Worm (Caenorhabditis elegans) whole organism, L4 larva: ENCODE results near the gene nop-1.

ENCODE experiments used
- F10B5.3 ChIP-seq: sonication (generic microtip); optimal IDR thresholded peaks from 2 replicates; lab custom pipeline; 2016; ENCODE audit warnings: mild to moderate bottlenecking, missing genetic modification characterization, missing compliant biosample characterization
- F26F4.8 ChIP-seq: fragments of 200-800 bp; sonication (Bioruptor generic); conservative IDR thresholded peaks from 2 replicates; pipeline ENCODE4 v1.3.6; 2022; ENCODE audit warnings: missing genetic modification characterization, missing compliant biosample characterization
- F44E2.7 ChIP-seq: fragments of 200-800 bp; sonication (Bioruptor generic); IDR thresholded peaks from 2 replicates; pipeline ENCODE4 v2.1.2; 2022; ENCODE audit warnings: missing genetic modification characterization, missing compliant biosample characterization
- F49E8.2 ChIP-seq: sonication (generic microtip); optimal IDR thresholded peaks from 2 replicates; lab custom pipeline; 2016; ENCODE audit warnings: missing compliant biosample characterization, mild to moderate bottlenecking, missing genetic modification characterization, borderline replicate concordance
- R02D3.7 ChIP-seq: fragments of 150-350 bp; sonication (generic microtip); optimal IDR thresholded peaks from 3 replicates; lab custom pipeline; 2014; ENCODE audit warnings: missing biosample characterization, missing genetic modification characterization
- T26A8.4 ChIP-seq: fragments of 200-800 bp; sonication (Bioruptor generic); IDR thresholded peaks from 2 replicates; pipeline ENCODE4 v1.3.6; 2022; ENCODE audit warnings: missing genetic modification characterization, missing compliant biosample characterization
- Y105C5A.15 ChIP-seq: fragments of 200-800 bp; sonication (Bioruptor generic); IDR thresholded peaks from 2 replicates; pipeline ENCODE4 v1.3.6; 2022; ENCODE audit warnings: missing genetic modification characterization, missing compliant biosample characterization
- Y48G9A.11 ChIP-seq: fragments of 200-800 bp; sonication (Bioruptor generic); IDR thresholded peaks from 2 replicates; pipeline ENCODE4 v1.3.6; 2022; ENCODE audit warnings: missing genetic modification reagents, missing genetic modification characterization, missing compliant biosample characterization
- ZK546.5 ChIP-seq, 2 experiments: sonication (generic microtip); optimal IDR thresholded peaks; 2 replicates each; lab custom pipeline; 2017; ENCODE audit warnings: missing biosample characterization in 2 of 2, missing genetic modification characterization in 2 of 2
- aha-1 ChIP-seq: fragments of 150-350 bp; peaks from one replicate; lab custom pipeline; 2014; ENCODE audit warnings: missing biosample characterization, missing genetic modification characterization
- aly-2 ChIP-seq: sonication (generic microtip); optimal IDR thresholded peaks from 2 replicates; lab custom pipeline; 2018; ENCODE audit warnings: missing biosample characterization, missing genetic modification characterization
- arid-1 ChIP-seq: fragments of 200-800 bp; sonication (Bioruptor generic); conservative IDR thresholded peaks from 2 replicates; pipeline ENCODE4 v1.3.6; 2022; ENCODE audit warnings: missing genetic modification reagents, missing genetic modification characterization, missing compliant biosample characterization
- attf-4 ChIP-seq: sonication (generic microtip); optimal IDR thresholded peaks from 3 replicates; lab custom pipeline; 2017; ENCODE audit warnings: missing biosample characterization, missing genetic modification characterization
- ceh-20 ChIP-seq: fragments of 200-800 bp; sonication (Bioruptor generic); IDR thresholded peaks from 2 replicates; pipeline ENCODE4 v1.3.6; 2022; ENCODE audit warnings: missing genetic modification reagents, missing genetic modification characterization, missing compliant biosample characterization
- ceh-44 ChIP-seq: fragments of 200-800 bp; sonication (Bioruptor generic); IDR thresholded peaks from 2 replicates; pipeline ENCODE4 v1.3.6; 2022; ENCODE audit warnings: missing genetic modification reagents, missing genetic modification characterization, missing compliant biosample characterization
- ceh-62 ChIP-seq: sonication (generic microtip); optimal IDR thresholded peaks from 2 replicates; lab custom pipeline; 2017; ENCODE audit warnings: missing biosample characterization, missing genetic modification characterization
- cey-2 ChIP-seq: sonication (generic microtip); optimal IDR thresholded peaks from 3 replicates; lab custom pipeline; 2017; ENCODE audit warnings: missing genetic modification characterization, mild to moderate bottlenecking, missing compliant biosample characterization, antibody characterized with exemption, borderline replicate concordance; ENCODE audit not compliant: insufficient read depth
- ctbp-1 ChIP-seq: fragments of 200-800 bp; sonication (Bioruptor generic); IDR thresholded peaks from 2 replicates; pipeline ENCODE4 v1.3.6; 2022; ENCODE audit warnings: missing genetic modification reagents, missing genetic modification characterization, missing compliant biosample characterization
- daf-12 ChIP-seq: fragments of 150-350 bp; optimal IDR thresholded peaks from 2 replicates; lab custom pipeline; 2014; ENCODE audit warnings: missing biosample characterization, missing genetic modification reagents, missing genetic modification characterization
- daf-19 ChIP-seq: fragments of 200-800 bp; sonication (Bioruptor generic); conservative IDR thresholded peaks from 2 replicates; pipeline ENCODE4 v1.3.6; 2022; ENCODE audit warnings: missing genetic modification characterization, missing compliant biosample characterization
- daf-8 ChIP-seq: fragments of 200-800 bp; sonication (Bioruptor generic); IDR thresholded peaks from 2 replicates; pipeline ENCODE4 v1.3.6; 2022; ENCODE audit warnings: missing genetic modification characterization, missing compliant biosample characterization
- duxl-1 ChIP-seq: sonication (generic microtip); optimal IDR thresholded peaks from 2 replicates; lab custom pipeline; 2016; ENCODE audit warnings: mild to moderate bottlenecking, missing genetic modification characterization, moderate library complexity, missing compliant biosample characterization; ENCODE audit not compliant: poor library complexity
- egl-27 ChIP-seq: sonication (generic microtip); optimal IDR thresholded peaks from 3 replicates; lab custom pipeline; 2017; ENCODE audit warnings: missing biosample characterization, missing genetic modification reagents, missing genetic modification characterization
- egl-43 ChIP-seq: fragments of 200-800 bp; sonication (Bioruptor generic); IDR thresholded peaks from 2 replicates; pipeline ENCODE4 v1.3.6; 2022; ENCODE audit warnings: missing genetic modification reagents, missing genetic modification characterization, missing compliant biosample characterization
- fkh-10 ChIP-seq: fragments of 150-350 bp; optimal IDR thresholded peaks from 2 replicates; lab custom pipeline; 2014; ENCODE audit warnings: missing biosample characterization, missing genetic modification reagents, missing genetic modification characterization
- hif-1 ChIP-seq, 2 experiments: sonication (generic microtip); optimal IDR thresholded peaks; 2 replicates each; lab custom pipeline; 2016 to 2017; ENCODE audit warnings: missing compliant biosample characterization in 2 of 2, missing genetic modification characterization in 2 of 2, missing genetic modification reagents in 2 of 2, missing genotype in 2 of 2, mild to moderate bottlenecking in 1 of 2
- hlh-11 ChIP-seq: fragments of 200-800 bp; sonication (Bioruptor generic); optimal IDR thresholded peaks from 2 replicates; lab custom pipeline; 2018; ENCODE audit warnings: mild to moderate bottlenecking, missing genetic modification characterization, missing compliant biosample characterization
- hmg-1.1 ChIP-seq: fragments of 200-800 bp; sonication (Bioruptor generic); IDR thresholded peaks from 2 replicates; pipeline ENCODE4 v1.3.6; 2022; ENCODE audit warnings: missing genetic modification reagents, missing genetic modification characterization, missing compliant biosample characterization
- lim-7 ChIP-seq: fragments of 200-800 bp; sonication (Bioruptor generic); IDR thresholded peaks from 2 replicates; pipeline ENCODE4 v1.3.6; 2022; ENCODE audit warnings: missing genetic modification characterization, missing compliant biosample characterization
- lin-1 ChIP-seq: fragments of 200-800 bp; sonication (Bioruptor generic); IDR thresholded peaks from 2 replicates; pipeline ENCODE4 v1.3.6; 2022; ENCODE audit warnings: missing genetic modification reagents, missing genetic modification characterization, missing compliant biosample characterization
- lin-15B ChIP-seq: fragments of 150-350 bp; sonication (generic microtip); optimal IDR thresholded peaks from 3 replicates; lab custom pipeline; 2014; ENCODE audit warnings: missing biosample characterization, missing genetic modification characterization
- lin-29 ChIP-seq: fragments of 200-800 bp; sonication (Bioruptor generic); IDR thresholded peaks from 2 replicates; pipeline ENCODE4 v1.3.6; 2022; ENCODE audit warnings: missing genetic modification reagents, missing genetic modification characterization, missing compliant biosample characterization
- lin-38 ChIP-seq: fragments of 200-800 bp; sonication (Bioruptor generic); IDR thresholded peaks from 2 replicates; pipeline ENCODE4 v1.3.6; 2022; ENCODE audit warnings: missing genetic modification reagents, missing genetic modification characterization, missing compliant biosample characterization
- mxl-2 ChIP-seq: fragments of 200-800 bp; sonication (Bioruptor generic); conservative IDR thresholded peaks from 2 replicates; pipeline ENCODE4 v1.3.6; 2022; ENCODE audit warnings: missing genetic modification reagents, missing genetic modification characterization, missing compliant biosample characterization
- nhr-111 ChIP-seq: fragments of 200-800 bp; sonication (Bioruptor generic); optimal IDR thresholded peaks from 2 replicates; lab custom pipeline; 2018; ENCODE audit warnings: mild to moderate bottlenecking, missing genetic modification characterization, missing compliant biosample characterization
- nhr-28 ChIP-seq: fragments of 150-350 bp; optimal IDR thresholded peaks from 2 replicates; lab custom pipeline; 2014; ENCODE audit warnings: missing biosample characterization, missing genetic modification characterization
- nhr-42 ChIP-seq: fragments of 200-800 bp; sonication (Bioruptor generic); IDR thresholded peaks from 2 replicates; pipeline ENCODE4 v1.3.6; 2022; ENCODE audit warnings: missing genetic modification characterization, missing compliant biosample characterization
- nhr-76 ChIP-seq: fragments of 150-350 bp; optimal IDR thresholded peaks from 2 replicates; lab custom pipeline; 2014; ENCODE audit warnings: missing biosample characterization, missing genetic modification characterization
- nhr-77 ChIP-seq: fragments of 150-350 bp; optimal IDR thresholded peaks from 2 replicates; lab custom pipeline; 2014; ENCODE audit warnings: missing biosample characterization, missing genetic modification characterization
- pha-4 ChIP-seq, 2 experiments: fragments of 150-350 bp in 1 of 2; fragments of 200-800 bp in 1 of 2; sonication (Bioruptor generic) in 1 of 2; IDR thresholded peaks in 1 of 2; optimal IDR thresholded peaks in 1 of 2; 2 replicates each; pipeline versions ENCODE4 v1.3.6 to Lab custom; 2014 to 2022; ENCODE audit warnings: missing genetic modification characterization in 2 of 2, missing genetic modification reagents in 2 of 2, missing biosample characterization in 1 of 2, missing compliant biosample characterization in 1 of 2
- set-16 ChIP-seq: fragments of 200-800 bp; sonication (Bioruptor generic); IDR thresholded peaks from 2 replicates; pipeline ENCODE4 v1.3.6; 2022; ENCODE audit warnings: missing genetic modification reagents, missing genetic modification characterization, missing compliant biosample characterization
- spr-1 ChIP-seq: sonication (generic microtip); optimal IDR thresholded peaks from 2 replicates; lab custom pipeline; 2016; ENCODE audit warnings: mild to moderate bottlenecking, missing genetic modification characterization, missing compliant biosample characterization
- tra-1 ChIP-seq: fragments of 200-800 bp; sonication (Bioruptor generic); IDR thresholded peaks from 2 replicates; pipeline ENCODE4 v1.3.6; 2022; ENCODE audit warnings: missing genetic modification reagents, missing genetic modification characterization, missing compliant biosample characterization
- unc-62 ChIP-seq, 3 experiments: fragments of 150-350 bp in 1 of 3; sonication (generic microtip); optimal IDR thresholded peaks in 2 of 3; peaks in 1 of 3; 1 replicate in 1 of 3; 2 replicates in 2 of 3; lab custom pipeline; 2014 to 2017; ENCODE audit warnings: missing biosample characterization in 3 of 3, missing genetic modification characterization in 3 of 3, missing genetic modification reagents in 3 of 3, missing genotype in 1 of 3
- vab-7 ChIP-seq: fragments of 200-800 bp; sonication (Bioruptor generic); IDR thresholded peaks from 2 replicates; pipeline ENCODE4 v1.3.6; 2022; ENCODE audit warnings: missing genetic modification reagents, missing genetic modification characterization, missing compliant biosample characterization
- zfp-2 ChIP-seq: sonication (generic microtip); optimal IDR thresholded peaks from 2 replicates; lab custom pipeline; 2016; ENCODE audit warnings: mild to moderate bottlenecking, missing genetic modification characterization, missing compliant biosample characterization
- zfp-3 ChIP-seq: fragments of 200-800 bp; sonication (Bioruptor generic); conservative IDR thresholded peaks from 2 replicates; pipeline ENCODE4 v1.3.6; 2022; ENCODE audit warnings: missing genetic modification reagents, missing genetic modification characterization, missing compliant biosample characterization
- zip-2 ChIP-seq: fragments of 150-350 bp; optimal IDR thresholded peaks from 2 replicates; lab custom pipeline; 2014; ENCODE audit warnings: missing biosample characterization, missing genetic modification characterization

The nop-1 gene

DNA sequence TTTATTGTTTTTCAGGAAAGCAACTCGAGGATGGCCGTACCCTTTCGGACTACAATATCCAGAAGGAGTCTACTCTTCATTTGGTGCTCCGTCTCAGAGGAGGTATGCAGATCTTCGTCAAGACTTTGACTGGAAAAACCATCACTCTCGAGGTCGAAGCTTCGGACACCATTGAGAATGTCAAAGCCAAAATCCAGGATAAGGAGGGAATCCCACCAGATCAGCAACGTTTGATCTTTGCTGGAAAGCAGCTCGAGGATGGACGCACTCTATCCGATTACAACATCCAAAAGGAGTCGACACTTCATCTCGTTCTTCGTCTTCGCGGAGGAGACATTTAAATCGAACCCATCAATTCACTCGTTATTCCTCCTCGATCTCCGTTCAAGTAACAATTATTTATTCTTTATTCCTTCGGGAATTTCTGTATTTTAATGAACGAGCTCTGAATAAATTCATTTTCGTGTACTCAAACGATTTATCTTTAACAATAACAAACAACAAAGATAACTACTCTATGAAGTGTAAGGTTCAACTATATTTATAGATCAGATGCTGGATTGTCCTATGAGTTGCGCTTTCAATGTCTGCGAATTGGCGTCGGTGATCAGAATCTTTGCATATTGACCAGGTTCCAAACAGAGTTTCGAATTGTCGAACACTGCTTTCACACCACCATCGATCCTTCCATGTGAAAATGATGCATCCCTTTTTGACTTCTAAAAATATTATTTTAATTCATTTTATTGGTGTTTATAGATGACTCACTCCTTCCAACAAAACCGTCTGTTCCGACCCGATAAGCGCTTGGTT lies 14.9 kb upstream of the nop-1 start (continued):
- TF ChIP-seq Y48G9A.11 (GFP tag; lab: Robert Waterston, UW) (peak; percentile 25), pha-4 (GFP tag; IDR thresholded peaks at IDR 0.05; lab: Robert Waterston, UW) (peak; percentile 48; the same call in 1 of the 2 replicates), pha-4 (tag; optimal IDR thresholded peaks at IDR 0.05; lab: Kevin White, UChicago) (peak; percentile 31), lin-29 (no peak), fkh-10 (GFP tag; lab: Kevin White, UChicago) (no peak), R02D3.7 (tag; lab: Kevin White, UChicago) (no peak), duxl-1 (peak; percentile 5), F49E8.2 (tag; lab: Kevin White, UChicago) (peak; percentile 14), nhr-77 (tag; lab: Kevin White, UChicago) (peak; percentile 96), aha-1 (tag; lab: Kevin White, UChicago) (peak; percentile 87), zfp-2 (no peak), lin-15B (no peak), vab-7 (GFP tag; lab: Robert Waterston, UW) (0 out of 2 replicates have a peak, but pooled peaks have one; percentile 12), nhr-76 (tag; lab: Kevin White, UChicago) (peak; percentile 56), F10B5.3 (tag; lab: Kevin White, UChicago) (peak; percentile 66), attf-4 (tag; lab: Kevin White, UChicago) (peak; percentile 46), daf-12 (tag; lab: Kevin White, UChicago) (no peak), hlh-11 (tag; lab: Kevin White, UChicago) (peak; percentile 61), cey-2 (tag; lab: Kevin White, UChicago) (peak; percentile 42), zip-2 (tag; lab: Kevin White, UChicago) (peak; percentile 80), ceh-62 (tag; lab: Kevin White, UChicago) (no peak), F44E2.7 (no peak), nhr-42 (GFP tag; lab: Robert Waterston, UW) (peak; percentile 67), Y105C5A.15 (GFP tag; lab: Robert Waterston, UW) (no peak), lim-7 (GFP tag; lab: Robert Waterston, UW) (peak; percentile 66), hif-1 (tag; optimal IDR thresholded peaks at IDR 0.05; lab: Kevin White, UChicago) (peak in 1 of 2 experiments; percentile 2), F26F4.8 (no peak), ctbp-1 (0 out of 2 replicates have a peak, but pooled peaks have one; percentile 18), set-16 (GFP tag; lab: Robert Waterston, UW) (peak; percentile 8; the same call in 1 of the 2 replicates), unc-62 (GFP tag; optimal IDR thresholded peaks at IDR 0.05 in 1 of 2; lab: Kevin White, UChicago) (peak in 1 of 2 experiments; percentile 90), unc-62 (tag; optimal IDR thresholded peaks at IDR 0.05; lab: Kevin White, UChicago) (no peak), nhr-111 (GFP tag; lab: Kevin White, UChicago) (peak; percentile 31), egl-27 (tag; lab: Kevin White, UChicago) (no peak), spr-1 (tag; lab: Kevin White, UChicago) (peak; percentile 46), lin-38 (GFP tag; lab: Robert Waterston, UW) (peak; percentile 70), arid-1 (GFP tag; lab: Robert Waterston, UW) (peak; percentile 68), egl-43 (no peak), mxl-2 (no peak), tra-1 (no peak), nhr-28 (tag; lab: Kevin White, UChicago) (no peak), ceh-20 (GFP tag; lab: Robert Waterston, UW) (peak; percentile 8; the same call in 1 of the 2 replicates), lin-1 (GFP tag; lab: Robert Waterston, UW) (peak; percentile 39; the same call in 1 of the 2 replicates), zfp-3 (GFP tag; lab: Robert Waterston, UW) (peak; percentile 92), daf-8 (GFP tag; lab: Robert Waterston, UW) (no peak), T26A8.4 (GFP tag; lab: Robert Waterston, UW) (peak; percentile 91), ZK546.5 (tag; optimal IDR thresholded peaks at IDR 0.05; lab: Kevin White, UChicago) (no peak), hmg-1.1 (GFP tag; lab: Robert Waterston, UW) (peak; percentile 29), daf-19 (GFP tag; lab: Robert Waterston, UW) (peak; percentile 55; the same call in 1 of the 2 replicates), aly-2 (tag; lab: Kevin White, UChicago) (peak; percentile 55), ceh-44 (no peak)
